Worm (Caenorhabditis elegans): ENCODE measurements around the gene srh-46.

srh-46 gene

ce11 chrV:11263025-11263424 is 39.7 kb downstream of the srh-46 start, which contains the start of gene F07B10.4:
Gene F07B10.4 (minus strand): TSS chrV:11263125.
- TF ChIP-seq ref-1 (GFP tag; conservative IDR thresholded peaks at IDR 0.05) (no peak), cog-1 (tag; optimal IDR thresholded peaks at IDR 0.05) (no peak), med-1 (GFP tag; optimal IDR thresholded peaks at IDR 0.05; ENCODE audit: insufficient read depth) (no peak), flt-1 (GFP tag; IDR thresholded peaks at IDR 0.05) (no peak)

ce11 chrV:11260622-11261021 is 42.1 kb downstream of the srh-46 start, which contains the start of gene F07B10.7:
Gene F07B10.7 (minus strand): TSS chrV:11260722.
- TF ChIP-seq T22C8.4 (GFP tag; IDR thresholded peaks at IDR 0.05) (no peak), med-1 (GFP tag; optimal IDR thresholded peaks at IDR 0.05; ENCODE audit: insufficient read depth) (no peak)

ce11 chrV:11258896-11259295 is 43.8 kb downstream of the srh-46 start, which contains the start of gene lgc-36:
Gene lgc-36 (minus strand): TSS chrV:11258996.
- TF ChIP-seq ref-1 (GFP tag; conservative IDR thresholded peaks at IDR 0.05) (no peak), cog-1 (tag; optimal IDR thresholded peaks at IDR 0.05) (no peak), tab-1 (GFP tag; IDR thresholded peaks at IDR 0.05) (no peak), T22C8.4 (GFP tag; IDR thresholded peaks at IDR 0.05) (no peak), flt-1 (GFP tag; IDR thresholded peaks at IDR 0.05) (no peak), med-1 (GFP tag; optimal IDR thresholded peaks at IDR 0.05; ENCODE audit: insufficient read depth) (no peak), klf-2 (GFP tag; conservative IDR thresholded peaks at IDR 0.05) (no peak), ztf-29 (GFP tag; IDR thresholded peaks at IDR 0.05) (no peak), ztf-23 (GFP tag; IDR thresholded peaks at IDR 0.05) (no peak)

ce11 chrV:11254980-11255379 is 47.7 kb downstream of the srh-46 start, which contains the start of gene srsx-31:
Gene srsx-31 (minus strand): TSS chrV:11255080.
- no peak for TF ChIP-seq med-1 (GFP tag; optimal IDR thresholded peaks at IDR 0.05; ENCODE audit: insufficient read depth)
- no peak for TF ChIP-seq klf-2 (GFP tag; conservative IDR thresholded peaks at IDR 0.05)
- no peak for TF ChIP-seq ref-1 (GFP tag; conservative IDR thresholded peaks at IDR 0.05)
- TF ChIP-seq ztf-23 (GFP tag; IDR thresholded peaks at IDR 0.05) = no peak
- TF ChIP-seq flt-1 (GFP tag; IDR thresholded peaks at IDR 0.05) = no peak
- no peak for TF ChIP-seq ztf-29 (GFP tag; IDR thresholded peaks at IDR 0.05)
- TF ChIP-seq tab-1 (GFP tag; IDR thresholded peaks at IDR 0.05) = no peak
- TF ChIP-seq T22C8.4 (GFP tag; IDR thresholded peaks at IDR 0.05) = no peak
- no peak for TF ChIP-seq cog-1 (tag; optimal IDR thresholded peaks at IDR 0.05)

- TF ChIP-seq cog-1 (tag; optimal IDR thresholded peaks at IDR 0.05) = no peak
- no peak for TF ChIP-seq ztf-23 (GFP tag; IDR thresholded peaks at IDR 0.05)
- no peak for TF ChIP-seq ztf-29 (GFP tag; IDR thresholded peaks at IDR 0.05)
- no peak for TF ChIP-seq T22C8.4 (GFP tag; IDR thresholded peaks at IDR 0.05)
- TF ChIP-seq klf-2 (GFP tag; conservative IDR thresholded peaks at IDR 0.05) = no peak
Observed at ce11 chrV:11252429-11252828, 50.3 kb downstream of the srh-46 start, which contains the start of gene srsx-33. Gene srsx-33 (minus strand): TSS chrV:11252529.

- TF ChIP-seq cog-1 (tag; optimal IDR thresholded peaks at IDR 0.05) = no peak
- no peak for TF ChIP-seq ztf-29 (GFP tag; IDR thresholded peaks at IDR 0.05)
- no peak for TF ChIP-seq flt-1 (GFP tag; IDR thresholded peaks at IDR 0.05)
- no peak for TF ChIP-seq T22C8.4 (GFP tag; IDR thresholded peaks at IDR 0.05)
- TF ChIP-seq ref-1 (GFP tag; conservative IDR thresholded peaks at IDR 0.05) = no peak
- TF ChIP-seq klf-2 (GFP tag; conservative IDR thresholded peaks at IDR 0.05) = no peak
- TF ChIP-seq ztf-23 (GFP tag; IDR thresholded peaks at IDR 0.05) = no peak
- TF ChIP-seq tab-1 (GFP tag; IDR thresholded peaks at IDR 0.05) = no peak
- no peak for TF ChIP-seq med-1 (GFP tag; optimal IDR thresholded peaks at IDR 0.05; ENCODE audit: insufficient read depth)
Observed at ce11 chrV:11251798-11252197, 50.9 kb downstream of the srh-46 start.
